Worm (Caenorhabditis elegans) whole organism, L1 larva: Measurements from ENCODE around the gene W04G3.13.
A peak's percentile ranks its signal among the peaks of the same experiment; 100 is the strongest.

Experiments
- C04F5.9 ChIP-seq: sonication (generic microtip); optimal IDR thresholded peaks from 2 replicates; lab custom pipeline; 2016; ENCODE audit warnings: missing genetic modification characterization, missing compliant biosample characterization
- C16A3.4 ChIP-seq: fragments of 150-350 bp; optimal IDR thresholded peaks from 2 replicates; lab custom pipeline; 2014; ENCODE audit warnings: missing biosample characterization, missing genetic modification characterization
- Y116A8C.19 ChIP-seq: sonication (generic microtip); optimal IDR thresholded peaks from 2 replicates; lab custom pipeline; 2016; ENCODE audit warnings: missing compliant biosample characterization, missing genetic modification characterization, borderline replicate concordance
- alr-1 ChIP-seq: fragments of 200-800 bp; sonication (Bioruptor generic); optimal IDR thresholded peaks from 2 replicates; lab custom pipeline; 2018; ENCODE audit warnings: borderline replicate concordance, mild to moderate bottlenecking, missing genetic modification characterization, missing compliant biosample characterization
- aly-2 ChIP-seq: fragments of 150-350 bp; optimal IDR thresholded peaks from 2 replicates; lab custom pipeline; 2014; ENCODE audit warnings: missing biosample characterization, missing genetic modification characterization
- blmp-1 ChIP-seq: fragments of 150-350 bp; optimal IDR thresholded peaks from 2 replicates; lab custom pipeline; 2014; ENCODE audit warnings: missing biosample characterization, missing genetic modification characterization
- ceh-63 ChIP-seq: fragments of 200-800 bp; sonication (Bioruptor generic); optimal IDR thresholded peaks from 2 replicates; lab custom pipeline; 2018; ENCODE audit warnings: mild to moderate bottlenecking, missing genetic modification characterization, missing compliant biosample characterization
- ceh-82 ChIP-seq, 3 experiments: fragments of 150-350 bp in 1 of 3; sonication (generic microtip) in 2 of 3; optimal IDR thresholded peaks; 2 replicates each; lab custom pipeline; 2014 to 2017; ENCODE audit warnings: missing biosample characterization in 3 of 3, missing genetic modification characterization in 3 of 3
- efl-1 ChIP-seq, 4 experiments: fragments of 150-350 bp; optimal IDR thresholded peaks in 3 of 4; peaks in 1 of 4; 1 replicate in 1 of 4; 2 replicates in 3 of 4; lab custom pipeline; 2014; ENCODE audit warnings: missing biosample characterization in 2 of 4, missing genetic modification characterization in 2 of 4, missing genetic modification reagents in 2 of 4
- efl-3 ChIP-seq: fragments of 200-800 bp; sonication (Bioruptor generic); optimal IDR thresholded peaks from 2 replicates; lab custom pipeline; 2018; ENCODE audit warnings: mild to moderate bottlenecking, missing genetic modification characterization, missing compliant biosample characterization
- elt-2 ChIP-seq: sonication (generic microtip); optimal IDR thresholded peaks from 2 replicates; lab custom pipeline; 2016; ENCODE audit warnings: missing genetic modification characterization, mild to moderate bottlenecking, inconsistent platforms, missing compliant biosample characterization, missing genetic modification reagents
- elt-3 ChIP-seq, 6 experiments: fragments of 150-350 bp in 1 of 6; sonication (generic microtip); optimal IDR thresholded peaks; 2 replicates each; lab custom pipeline; 2017 to 2018; ENCODE audit warnings: missing biosample characterization in 6 of 6, missing genetic modification characterization in 6 of 6, inconsistent platforms in 1 of 6
- fkh-10 ChIP-seq: sonication (generic microtip); optimal IDR thresholded peaks from 2 replicates; lab custom pipeline; 2017; ENCODE audit warnings: missing biosample characterization, missing genetic modification reagents, missing genetic modification characterization
- fkh-8 ChIP-seq: sonication (generic microtip); optimal IDR thresholded peaks from 2 replicates; lab custom pipeline; 2016; ENCODE audit warnings: mild to moderate bottlenecking, missing genetic modification characterization, missing compliant biosample characterization
- grh-1 ChIP-seq: fragments of 200-800 bp; sonication (Bioruptor generic); IDR thresholded peaks from 2 replicates; pipeline ENCODE4 v1.3.6; 2022; ENCODE audit warnings: missing genetic modification reagents, missing genetic modification characterization, missing compliant biosample characterization
- hlh-4 ChIP-seq: sonication (generic microtip); optimal IDR thresholded peaks from 2 replicates; lab custom pipeline; 2016; ENCODE audit warnings: mild to moderate bottlenecking, missing genetic modification characterization, missing compliant biosample characterization
- irx-1 ChIP-seq: sonication (generic microtip); optimal IDR thresholded peaks from 2 replicates; lab custom pipeline; 2016; ENCODE audit warnings: missing genetic modification characterization, missing compliant biosample characterization
- isw-1 ChIP-seq: fragments of 200-800 bp; sonication (Bioruptor generic); IDR thresholded peaks from 2 replicates; pipeline ENCODE4 v1.3.6; 2022; ENCODE audit warnings: missing genetic modification characterization, missing compliant biosample characterization
- lin-14 ChIP-seq: fragments of 200-800 bp; sonication (Bioruptor generic); optimal IDR thresholded peaks from 2 replicates; lab custom pipeline; 2018; ENCODE audit warnings: mild to moderate bottlenecking, missing genetic modification characterization, moderate library complexity, missing compliant biosample characterization
- lir-3 ChIP-seq: sonication (generic microtip); optimal IDR thresholded peaks from 2 replicates; lab custom pipeline; 2016; ENCODE audit warnings: mild to moderate bottlenecking, missing genetic modification characterization, moderate library complexity, missing compliant biosample characterization; ENCODE audit not compliant: poor library complexity
- mdl-1 ChIP-seq, 2 experiments: fragments of 150-350 bp; optimal IDR thresholded peaks; 2 replicates each; lab custom pipeline; 2014 to 2017; ENCODE audit warnings: missing biosample characterization in 2 of 2, missing genetic modification characterization in 2 of 2, inconsistent platforms in 1 of 2
- nhr-237 ChIP-seq: fragments of 150-350 bp; optimal IDR thresholded peaks from 2 replicates; lab custom pipeline; 2014; ENCODE audit warnings: missing biosample characterization, missing genetic modification characterization
- nhr-76 ChIP-seq: sonication (generic microtip); optimal IDR thresholded peaks from 2 replicates; lab custom pipeline; 2017; ENCODE audit warnings: missing biosample characterization, missing genetic modification characterization
- nhr-77 ChIP-seq: fragments of 150-350 bp; optimal IDR thresholded peaks from 2 replicates; lab custom pipeline; 2014; ENCODE audit warnings: missing biosample characterization, missing genetic modification characterization
- nhr-85 ChIP-seq: sonication (generic microtip); peaks from one replicate; lab custom pipeline; 2016; ENCODE audit warnings: missing genetic modification characterization, inconsistent platforms, missing compliant biosample characterization
- nhr-90 ChIP-seq: sonication (generic microtip); optimal IDR thresholded peaks from 2 replicates; lab custom pipeline; 2016; ENCODE audit warnings: mild to moderate bottlenecking, missing genetic modification characterization, missing compliant biosample characterization; ENCODE audit not compliant: poor library complexity
- pax-3 ChIP-seq: fragments of 200-800 bp; sonication (Bioruptor generic); optimal IDR thresholded peaks from 2 replicates; lab custom pipeline; 2018; ENCODE audit warnings: mild to moderate bottlenecking, missing genetic modification characterization, moderate library complexity, missing compliant biosample characterization
- pqm-1 ChIP-seq: sonication (generic microtip); optimal IDR thresholded peaks from 3 replicates; lab custom pipeline; 2017; ENCODE audit warnings: missing biosample characterization, missing genetic modification characterization
- rnt-1 ChIP-seq: sonication (generic microtip); optimal IDR thresholded peaks from 2 replicates; lab custom pipeline; 2016; ENCODE audit warnings: mild to moderate bottlenecking, missing genetic modification characterization, moderate library complexity, missing compliant biosample characterization
- skn-1 ChIP-seq: fragments of 150-350 bp; optimal IDR thresholded peaks from 2 replicates; lab custom pipeline; 2014; ENCODE audit warnings: missing biosample characterization, missing genetic modification characterization
- snpc-4 ChIP-seq: fragments of 150-350 bp; optimal IDR thresholded peaks from 2 replicates; lab custom pipeline; 2014; ENCODE audit warnings: missing biosample characterization, missing genetic modification characterization
- snu-23 ChIP-seq: sonication (generic microtip); optimal IDR thresholded peaks from 2 replicates; lab custom pipeline; 2016; ENCODE audit warnings: missing genetic modification characterization, missing compliant biosample characterization
- sox-4 ChIP-seq: sonication (generic microtip); optimal IDR thresholded peaks from 2 replicates; lab custom pipeline; 2016; ENCODE audit warnings: missing genetic modification characterization, missing compliant biosample characterization
- sptf-1 ChIP-seq: fragments of 150-350 bp; optimal IDR thresholded peaks from 2 replicates; lab custom pipeline; 2014; ENCODE audit warnings: missing biosample characterization, missing genetic modification characterization
- sup-37 ChIP-seq: fragments of 200-800 bp; sonication (Bioruptor generic); optimal IDR thresholded peaks from 2 replicates; lab custom pipeline; 2018; ENCODE audit warnings: mild to moderate bottlenecking, missing genetic modification characterization, missing compliant biosample characterization
- tbx-2 ChIP-seq: sonication (generic microtip); optimal IDR thresholded peaks from 2 replicates; lab custom pipeline; 2016; ENCODE audit warnings: missing genetic modification characterization, missing compliant biosample characterization
- tlp-1 ChIP-seq: fragments of 150-350 bp; optimal IDR thresholded peaks from 2 replicates; lab custom pipeline; 2014; ENCODE audit warnings: missing biosample characterization, missing genetic modification characterization
- unc-130 ChIP-seq: fragments of 150-350 bp; optimal IDR thresholded peaks from 2 replicates; lab custom pipeline; 2017; ENCODE audit warnings: missing biosample characterization, missing genetic modification characterization, inconsistent platforms
- unc-86 ChIP-seq: sonication (generic microtip); optimal IDR thresholded peaks from 2 replicates; lab custom pipeline; 2016; ENCODE audit warnings: missing genetic modification characterization, missing compliant biosample characterization
- vab-15 ChIP-seq: sonication (generic microtip); optimal IDR thresholded peaks from 2 replicates; lab custom pipeline; 2017; ENCODE audit warnings: missing genotype, mild to moderate bottlenecking, missing genetic modification characterization, missing compliant biosample characterization
- xbp-1 ChIP-seq: sonication (generic microtip); optimal IDR thresholded peaks from 2 replicates; lab custom pipeline; 2016; ENCODE audit warnings: missing genetic modification characterization, missing compliant biosample characterization
- zag-1 ChIP-seq: fragments of 150-350 bp; optimal IDR thresholded peaks from 2 replicates; lab custom pipeline; 2014; ENCODE audit warnings: missing biosample characterization, missing genetic modification characterization
- ztf-11 ChIP-seq, 2 experiments: sonication (generic microtip); optimal IDR thresholded peaks; 2 replicates each; lab custom pipeline; 2016 to 2017; ENCODE audit warnings: missing genetic modification characterization in 2 of 2, missing biosample characterization in 1 of 2, missing compliant biosample characterization in 1 of 2

W04G3.13 gene

DNA sequence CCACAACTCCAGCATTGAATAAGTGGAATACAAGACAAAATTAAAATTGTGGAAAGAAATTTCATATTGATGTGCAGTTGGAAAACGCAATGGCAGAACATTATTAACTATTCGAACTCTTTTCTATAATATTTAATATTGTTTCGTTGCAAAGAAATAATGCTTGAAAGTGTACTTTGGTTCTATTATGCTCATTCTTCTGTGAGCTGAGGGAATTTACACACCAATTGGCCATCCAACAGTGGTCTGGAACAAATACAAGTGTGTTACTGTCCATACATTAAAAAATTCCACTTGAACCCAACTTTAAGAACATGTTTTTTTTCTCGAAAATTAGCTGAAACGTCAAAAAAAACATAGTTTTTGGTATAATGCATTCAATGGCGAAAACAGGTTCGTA, at the start of gene W04G3.13:
Gene W04G3.13 (minus strand): TSS at position 101 of the 400 bp plus-strand sequence.
- no peak for TF ChIP-seq fkh-8 (tag; lab: Kevin White, UChicago)
- no peak for TF ChIP-seq snpc-4 (tag; lab: Kevin White, UChicago)
- no peak for TF ChIP-seq lir-3 (tag; lab: Kevin White, UChicago)
- TF ChIP-seq zag-1 (tag; lab: Kevin White, UChicago) = no peak
- TF ChIP-seq lin-14 (GFP tag; lab: Kevin White, UChicago) = no peak
- TF ChIP-seq elt-3 (tag; optimal IDR thresholded peaks at IDR 0.05; lab: Kevin White, UChicago) = no peak
- TF ChIP-seq xbp-1 (tag; lab: Kevin White, UChicago) = no peak
- no peak for TF ChIP-seq C16A3.4 (tag; lab: Kevin White, UChicago)
- TF ChIP-seq isw-1 (GFP tag; lab: Robert Waterston, UW) = no peak
- no peak for TF ChIP-seq rnt-1 (tag; lab: Kevin White, UChicago)
- no peak for TF ChIP-seq Y116A8C.19
- TF ChIP-seq efl-3 = no peak
- TF ChIP-seq aly-2 (tag; lab: Kevin White, UChicago) = no peak
- TF ChIP-seq mdl-1 (tag; optimal IDR thresholded peaks at IDR 0.05; lab: Kevin White, UChicago) = no peak
- no peak for TF ChIP-seq nhr-90
- no peak for TF ChIP-seq tbx-2 (tag; lab: Kevin White, UChicago)
- TF ChIP-seq sup-37 (GFP tag; lab: Kevin White, UChicago) = no peak
- TF ChIP-seq, all 84 proteins: peak for 0

DNA sequence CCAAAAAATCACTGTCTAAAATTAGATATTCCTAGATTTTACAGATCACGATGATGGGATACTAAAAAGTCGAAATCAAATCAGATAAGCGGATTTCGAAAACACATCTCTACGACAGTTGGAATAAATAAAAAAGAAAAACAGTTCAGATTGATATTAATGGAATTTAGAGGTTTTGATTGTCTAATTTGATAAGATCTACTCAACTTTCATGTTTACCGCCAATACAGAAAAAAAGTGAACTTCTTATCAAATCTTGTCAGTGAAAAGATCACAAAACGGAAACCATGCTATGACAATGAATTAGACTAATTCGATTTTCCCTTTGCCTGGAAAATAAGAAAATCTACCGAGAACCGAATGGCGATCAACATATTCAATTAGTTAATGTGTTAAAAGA, 46.7 kb upstream of the W04G3.13 start:
- TF ChIP-seq tlp-1 (tag; lab: Kevin White, UChicago) (no peak), sptf-1 (no peak), nhr-85 (tag; lab: Kevin White, UChicago) (peak; percentile 66), lin-14 (GFP tag; lab: Kevin White, UChicago) (peak; percentile 27), blmp-1 (tag; lab: Kevin White, UChicago) (peak; percentile 72), elt-3 (tag; optimal IDR thresholded peaks at IDR 0.05; lab: Kevin White, UChicago) (peak in 2 of 6 experiments; percentile 15 to 84), ztf-11 (tag; optimal IDR thresholded peaks at IDR 0.05; lab: Kevin White, UChicago) (no peak), grh-1 (no peak)

- no peak for TF ChIP-seq C04F5.9 (tag; lab: Kevin White, UChicago)
- TF ChIP-seq unc-130 = no peak
- TF ChIP-seq isw-1 (GFP tag; lab: Robert Waterston, UW) = no peak
- no peak for TF ChIP-seq nhr-237 (tag; lab: Kevin White, UChicago)
- no peak for TF ChIP-seq zag-1 (tag; lab: Kevin White, UChicago)
- no peak for TF ChIP-seq tbx-2 (tag; lab: Kevin White, UChicago)
Observed at ce11 chrX:11125520-11125919, 46.0 kb upstream of the W04G3.13 start, which contains the start of gene alr-1. TSS of gene alr-1 (minus strand) at chrX:11125620.

ce11 chrX:11123998-11124397, 44.4 kb upstream of the W04G3.13 start:
- TF ChIP-seq vab-15 (tag; lab: Kevin White, UChicago) (no peak), ceh-82 (tag; optimal IDR thresholded peaks at IDR 0.05; lab: Kevin White, UChicago) (no peak), hlh-4 (tag; lab: Kevin White, UChicago) (no peak), lin-14 (GFP tag; lab: Kevin White, UChicago) (no peak), skn-1 (tag; lab: Kevin White, UChicago) (no peak), rnt-1 (tag; lab: Kevin White, UChicago) (no peak), ceh-63 (no peak), fkh-10 (GFP tag; lab: Kevin White, UChicago) (peak; percentile 15), alr-1 (tag; lab: Kevin White, UChicago) (peak; percentile 98), nhr-90 (no peak), pax-3 (tag; lab: Kevin White, UChicago) (no peak), irx-1 (tag; lab: Kevin White, UChicago) (no peak), nhr-77 (tag; lab: Kevin White, UChicago) (no peak), snu-23 (GFP tag; lab: Kevin White, UChicago) (no peak), unc-86 (no peak), nhr-76 (no peak), unc-130 (no peak), efl-1 (optimal IDR thresholded peaks at IDR 0.05; lab: Kevin White, UChicago) (no peak), efl-1 (GFP tag; optimal IDR thresholded peaks at IDR 0.05 in 1 of 2; lab: Kevin White, UChicago) (peak in 1 of 2 experiments; percentile 28), sox-4 (tag; lab: Kevin White, UChicago) (no peak), pqm-1 (tag; lab: Kevin White, UChicago) (no peak), elt-2 (tag; lab: Kevin White, UChicago) (no peak)
